Worm (Caenorhabditis elegans) whole organism, young adult: ENCODE measurements around the gene T19D7.5.

ENCODE experiments used
- F37B4.10 ChIP-seq: fragments of 200-800 bp; sonication (Bioruptor generic); IDR thresholded peaks from 2 replicates; pipeline ENCODE4 v1.3.6; 2022; ENCODE audit warnings: missing genetic modification characterization, missing compliant biosample characterization
- F57C9.4 ChIP-seq: sonication (generic microtip); optimal IDR thresholded peaks from 2 replicates; lab custom pipeline; 2017; ENCODE audit warnings: mild to moderate bottlenecking, missing genetic modification characterization, missing compliant biosample characterization
- ama-1 ChIP-seq, 3 experiments: fragments of 150-350 bp in 1 of 3; sonication (generic microtip) in 2 of 3; optimal IDR thresholded peaks; 2 replicates each; lab custom pipeline; 2014 to 2018; ENCODE audit warnings: missing biosample characterization in 2 of 3, missing genetic modification characterization in 2 of 3, missing genetic modification reagents in 2 of 3
- bed-1 ChIP-seq: fragments of 200-800 bp; sonication (Bioruptor generic); IDR thresholded peaks from 2 replicates; pipeline ENCODE4 v1.3.6; 2022; ENCODE audit warnings: missing genetic modification reagents, missing genetic modification characterization, missing compliant biosample characterization
- ceh-40 ChIP-seq: fragments of 200-800 bp; sonication (Bioruptor generic); IDR thresholded peaks from 2 replicates; pipeline ENCODE4 v1.3.6; 2022; ENCODE audit warnings: missing genetic modification characterization, missing compliant biosample characterization
- dpff-1 ChIP-seq: sonication (generic microtip); optimal IDR thresholded peaks from 2 replicates; lab custom pipeline; 2017; ENCODE audit warnings: mild to moderate bottlenecking, missing genetic modification characterization, missing compliant biosample characterization
- hmg-1.2 ChIP-seq: fragments of 200-800 bp; sonication (Bioruptor generic); IDR thresholded peaks from 2 replicates; pipeline ENCODE4 v1.3.6; 2022; ENCODE audit warnings: missing genetic modification reagents, missing genetic modification characterization, missing compliant biosample characterization
- lin-35 ChIP-seq, 3 experiments: fragments of 150-350 bp in 2 of 3; sonication (generic microtip) in 1 of 3; optimal IDR thresholded peaks; 2 replicates each; lab custom pipeline; 2014 to 2018; ENCODE audit warnings: missing biosample characterization in 3 of 3, missing genetic modification characterization in 3 of 3, missing genetic modification reagents in 3 of 3
- nhr-179 ChIP-seq: sonication (generic microtip); optimal IDR thresholded peaks from 2 replicates; lab custom pipeline; 2016; ENCODE audit warnings: mild to moderate bottlenecking, missing genetic modification characterization, missing compliant biosample characterization
- rpc-1 ChIP-seq, 2 experiments: fragments of 150-350 bp in 1 of 2; sonication (generic microtip) in 1 of 2; optimal IDR thresholded peaks; 2 replicates each; lab custom pipeline; 2014 to 2018; ENCODE audit warnings: missing biosample characterization in 1 of 2, missing genetic modification characterization in 1 of 2, missing genetic modification reagents in 1 of 2, missing genotype in 1 of 2
- snpc-4 ChIP-seq, 5 experiments: fragments of 150-350 bp in 1 of 5; sonication (generic microtip) in 4 of 5; optimal IDR thresholded peaks; 2 replicates each; lab custom pipeline; 2014 to 2018; ENCODE audit warnings: missing genetic modification characterization in 5 of 5, missing biosample characterization in 3 of 5, antibody characterized with exemption in 2 of 5, mild to moderate bottlenecking in 2 of 5, missing compliant biosample characterization in 2 of 5, missing genotype in 2 of 5, moderate library complexity in 2 of 5, missing genetic modification reagents in 1 of 5
- somi-1 ChIP-seq: fragments of 200-800 bp; sonication (Bioruptor generic); optimal IDR thresholded peaks from 2 replicates; lab custom pipeline; 2018; ENCODE audit warnings: mild to moderate bottlenecking, missing genetic modification characterization, missing compliant biosample characterization
- tbx-9 ChIP-seq: sonication (generic microtip); optimal IDR thresholded peaks from 2 replicates; lab custom pipeline; 2016; ENCODE audit warnings: borderline replicate concordance, missing genetic modification characterization, inconsistent platforms, missing compliant biosample characterization
- zim-3 ChIP-seq: sonication (generic microtip); optimal IDR thresholded peaks from 2 replicates; lab custom pipeline; 2017; ENCODE audit warnings: mild to moderate bottlenecking, missing genetic modification characterization, moderate library complexity, missing compliant biosample characterization

DNA sequence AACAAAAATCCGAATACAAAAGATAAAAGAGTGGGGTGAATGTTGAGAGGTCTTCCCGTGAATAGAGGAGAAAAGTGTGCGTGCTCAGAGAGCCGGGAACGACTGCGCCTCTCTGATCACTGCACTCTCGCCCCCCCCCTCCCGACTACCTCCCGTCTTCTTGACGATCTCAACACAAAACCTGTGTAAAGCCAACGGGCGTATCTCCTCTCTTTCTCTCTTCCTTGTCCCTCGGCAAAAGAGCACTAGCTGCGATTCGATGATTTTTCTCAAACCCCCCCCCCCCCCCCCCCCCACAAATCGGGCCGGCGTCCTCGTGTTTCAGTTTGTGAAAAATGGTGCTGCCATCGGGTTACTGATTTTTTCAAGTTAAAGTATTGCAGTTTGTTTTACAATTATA, 44.3 kb downstream of the T19D7.5 start:
- TF ChIP-seq ama-1 (optimal IDR thresholded peaks at IDR 0.05; lab: Kevin White, UChicago) (no peak), ama-1 (GFP tag; optimal IDR thresholded peaks at IDR 0.05; lab: Kevin White, UChicago) (no peak), zim-3 (tag; lab: Kevin White, UChicago) (no peak), bed-1 (GFP tag; lab: Robert Waterston, UW) (no peak), rpc-1 (optimal IDR thresholded peaks at IDR 0.05; lab: Kevin White, UChicago) (no peak), rpc-1 (tag; optimal IDR thresholded peaks at IDR 0.05; lab: Kevin White, UChicago) (no peak), snpc-4 (GFP tag; optimal IDR thresholded peaks at IDR 0.05; lab: Kevin White, UChicago) (no peak), snpc-4 (tag; optimal IDR thresholded peaks at IDR 0.05; lab: Kevin White, UChicago) (no peak), F57C9.4 (no peak), nhr-179 (tag; lab: Kevin White, UChicago) (no peak), lin-35 (GFP tag; optimal IDR thresholded peaks at IDR 0.05; lab: Kevin White, UChicago) (no peak), ceh-40 (no peak), dpff-1 (tag; lab: Kevin White, UChicago) (no peak), tbx-9 (tag; lab: Kevin White, UChicago) (no peak), F37B4.10 (GFP tag; lab: Robert Waterston, UW) (no peak), hmg-1.2 (no peak), somi-1 (no peak)
